Worm (Caenorhabditis elegans): ENCODE data around the gene fbxa-79.

Gene fbxa-79

DNA sequence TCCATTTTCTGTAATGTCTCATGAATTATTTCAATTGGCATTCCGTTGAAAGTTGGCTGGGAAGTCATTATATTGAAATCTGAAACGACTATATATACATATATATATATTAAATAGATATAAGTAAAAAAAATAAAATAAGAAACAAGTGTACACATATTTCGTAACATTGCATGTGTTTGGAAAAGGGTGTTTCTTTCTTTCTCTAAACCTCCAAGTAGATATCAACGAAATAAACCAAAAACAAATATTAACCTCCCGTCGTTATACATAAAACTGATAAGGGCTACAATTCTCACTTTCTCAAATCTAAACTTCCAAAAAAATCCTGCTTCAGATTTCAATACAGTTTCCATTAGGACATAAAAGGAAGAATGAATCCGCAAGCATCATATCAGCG, at the start of gene fbxa-79:
fbxa-79 (minus strand) TSS at position 86 of the 400 bp plus-strand sequence.
- TF ChIP-seq unc-62 (GFP tag; optimal IDR thresholded peaks at IDR 0.05): no peak

DNA sequence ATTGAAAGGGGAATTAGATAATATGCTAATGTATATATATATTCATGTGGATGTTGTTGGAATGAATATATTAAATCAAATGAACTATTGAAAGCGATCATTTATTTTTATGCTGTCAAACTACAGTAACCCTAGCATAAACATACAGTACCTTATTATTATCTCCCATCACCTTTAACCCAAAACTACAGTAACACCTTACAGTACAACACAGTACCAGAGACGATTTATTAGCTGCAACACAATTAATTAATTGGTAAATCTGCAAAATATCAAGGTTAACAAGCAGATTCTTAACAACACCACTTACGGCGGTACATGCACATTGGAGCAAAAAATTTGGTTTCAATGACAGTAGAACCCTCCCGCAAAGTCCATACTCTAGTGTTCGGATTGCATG, 47.2 kb upstream of the fbxa-79 start, which contains the start of gene Y82E9BL.1:
Y82E9BL.1 (minus strand) TSS at position 101 of the 400 bp plus-strand sequence.
- TF ChIP-seq unc-62 (GFP tag; optimal IDR thresholded peaks at IDR 0.05): no peak

ce11 chrIII:1354523-1354922, 46.4 kb upstream of the fbxa-79 start:
- no peak for TF ChIP-seq unc-62 (GFP tag; optimal IDR thresholded peaks at IDR 0.05)

- no peak for TF ChIP-seq unc-62 (GFP tag; optimal IDR thresholded peaks at IDR 0.05)
Observed at ce11 chrIII:1350745-1351144, 42.7 kb upstream of the fbxa-79 start, which contains the start of gene Y82E9BL.3. Gene Y82E9BL.3 (minus strand): TSS chrIII:1350845.

ce11 chrIII:1349313-1349712, 41.2 kb upstream of the fbxa-79 start, which contains the start of gene fbxa-25:
Gene fbxa-25 (minus strand): TSS chrIII:1349450.
- no peak for TF ChIP-seq unc-62 (GFP tag; optimal IDR thresholded peaks at IDR 0.05)

DNA sequence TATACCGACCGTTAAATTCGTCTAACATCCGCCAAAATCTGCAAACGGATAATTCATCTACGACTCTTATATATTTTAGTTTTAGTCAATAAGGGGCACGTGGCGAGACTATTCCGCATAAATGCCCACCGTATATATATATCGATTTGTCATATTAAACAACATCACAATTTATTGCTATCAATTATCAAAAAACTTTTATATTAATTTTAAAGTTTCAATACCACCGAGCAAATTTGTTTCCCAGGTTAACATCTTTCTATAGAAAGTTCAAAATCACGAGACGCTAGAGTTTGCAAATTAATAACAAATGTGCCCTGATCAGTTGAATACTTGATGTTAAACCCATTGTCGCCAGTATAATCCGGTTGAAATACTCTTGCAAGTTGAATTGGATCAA, 39.4 kb upstream of the fbxa-79 start, which contains the start of gene Y82E9BL.5:
Y82E9BL.5 (minus strand) TSS at position 101 of the 400 bp plus-strand sequence.
- TF ChIP-seq unc-62 (GFP tag; optimal IDR thresholded peaks at IDR 0.05): no peak

- TF ChIP-seq unc-62 (GFP tag; optimal IDR thresholded peaks at IDR 0.05): no peak
Observed at ce11 chrIII:1347003-1347402, 38.9 kb upstream of the fbxa-79 start.

DNA sequence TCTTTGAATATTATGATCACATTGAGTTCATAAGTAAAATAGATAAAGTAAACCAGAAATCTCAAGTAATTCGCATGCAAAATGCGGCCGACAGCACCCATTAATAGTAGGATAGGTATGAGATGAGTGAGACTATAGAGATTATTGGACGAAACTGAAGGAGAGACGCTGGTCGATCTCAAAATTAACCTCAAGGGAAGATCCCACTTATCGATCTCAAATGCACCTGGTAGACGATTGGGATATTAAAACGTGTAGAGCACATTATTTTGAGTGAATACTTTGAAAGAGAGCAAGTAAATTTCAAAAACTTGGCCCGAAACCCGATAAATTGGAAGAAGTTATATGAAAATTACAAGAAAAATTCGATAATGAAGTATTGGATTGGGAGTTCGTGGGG, 37.6 kb upstream of the fbxa-79 start, which contains the start of gene Y82E9BL.6:
Y82E9BL.6 (minus strand) TSS at position 101 of the 400 bp plus-strand sequence.
- TF ChIP-seq unc-62 (GFP tag; optimal IDR thresholded peaks at IDR 0.05): no peak

ce11 chrIII:1342919-1343419, 34.9 kb upstream of the fbxa-79 start, which contains the start of gene fbxa-27:
Gene fbxa-27 (plus strand): TSS chrIII:1342969.
- no peak for TF ChIP-seq unc-62 (GFP tag; optimal IDR thresholded peaks at IDR 0.05)

- TF ChIP-seq unc-62 (GFP tag; optimal IDR thresholded peaks at IDR 0.05): no peak
Observed at ce11 chrIII:1342488-1342887, 34.4 kb upstream of the fbxa-79 start, which contains the start of gene fbxa-26. Gene fbxa-26 (minus strand): TSS chrIII:1342522.

- TF ChIP-seq unc-62 (GFP tag; optimal IDR thresholded peaks at IDR 0.05): no peak
Observed at ce11 chrIII:1340240-1340639, 32.1 kb upstream of the fbxa-79 start, which contains the start of gene fbxa-5. Gene fbxa-5 (minus strand): TSS chrIII:1340340.

- no peak for TF ChIP-seq unc-62 (GFP tag; optimal IDR thresholded peaks at IDR 0.05)
Observed at ce11 chrIII:1331894-1332293, 23.8 kb upstream of the fbxa-79 start, which contains the start of gene Y82E9BL.19. Gene Y82E9BL.19 (plus strand): TSS chrIII:1332016.

DNA sequence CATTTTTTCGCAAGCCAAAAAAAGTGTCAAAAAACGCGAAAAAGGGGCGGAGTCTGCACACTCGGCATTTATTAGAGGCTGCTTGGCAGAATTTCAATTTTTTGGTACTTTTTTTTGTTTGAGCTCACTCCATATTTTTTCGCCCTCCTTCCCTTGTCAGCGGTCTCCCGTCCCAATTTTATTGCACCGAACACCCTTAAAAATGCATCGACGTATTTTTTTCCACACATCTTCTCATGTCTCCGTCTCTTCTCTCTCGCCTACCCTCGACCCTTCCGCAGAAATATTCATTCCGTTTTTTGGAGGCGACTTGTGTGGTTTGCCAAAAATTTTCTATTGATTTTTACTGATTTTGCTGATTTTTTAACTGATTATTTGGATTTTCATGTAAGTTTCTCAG, 18.4 kb upstream of the fbxa-79 start, which contains the start of gene Y82E9BL.18:
Y82E9BL.18 (plus strand) TSS at position 301 of the 400 bp plus-strand sequence.
- TF ChIP-seq unc-62 (GFP tag; optimal IDR thresholded peaks at IDR 0.05): no peak

- no peak for TF ChIP-seq unc-62 (GFP tag; optimal IDR thresholded peaks at IDR 0.05)
Observed at ce11 chrIII:1324513-1324912, 16.4 kb upstream of the fbxa-79 start, which contains the start of gene fbxa-14. Gene fbxa-14 (minus strand): TSS chrIII:1324613.

DNA sequence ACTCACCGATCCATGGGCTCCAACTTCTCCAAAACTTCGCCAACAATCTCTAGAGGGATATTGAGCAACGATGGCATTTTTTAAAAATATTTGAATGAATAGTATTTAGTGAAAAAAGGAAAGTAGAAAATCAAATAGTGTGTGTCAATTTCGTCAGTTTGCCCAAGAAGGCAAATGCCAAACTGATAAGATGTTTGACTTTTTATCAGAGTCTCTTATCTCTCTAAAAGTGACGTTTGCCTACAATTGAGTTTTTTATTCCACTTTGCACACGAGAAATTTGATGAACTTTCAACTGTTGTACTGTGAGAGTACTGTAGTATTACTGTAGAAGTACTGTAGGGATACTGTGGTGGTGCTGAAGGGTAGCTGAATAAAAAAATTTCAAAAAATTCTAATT, 15.5 kb upstream of the fbxa-79 start:
- no peak for TF ChIP-seq unc-62 (GFP tag; optimal IDR thresholded peaks at IDR 0.05)

- no peak for TF ChIP-seq unc-62 (GFP tag; optimal IDR thresholded peaks at IDR 0.05)
Observed at ce11 chrIII:1321561-1321960, 13.5 kb upstream of the fbxa-79 start, which contains the start of gene fbxa-15. Gene fbxa-15 (minus strand): TSS chrIII:1321661.

DNA sequence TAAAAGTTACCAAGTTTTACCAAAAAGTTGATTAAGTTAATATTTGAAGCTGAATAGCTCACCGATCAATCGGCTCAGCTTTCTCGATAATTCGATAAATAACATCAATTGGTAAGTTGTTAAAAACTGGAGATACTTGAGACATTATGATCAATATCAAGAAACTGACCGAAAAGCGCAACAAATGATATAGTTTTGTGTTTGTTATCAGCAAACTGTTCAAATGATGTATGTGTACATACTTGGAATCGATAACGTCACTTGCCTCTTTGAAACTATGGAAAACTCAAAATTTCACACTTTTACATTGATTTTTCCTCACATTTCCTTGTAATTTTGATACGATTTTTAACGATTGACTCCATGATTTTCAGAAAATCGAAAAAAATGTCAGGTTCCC, 6.9 kb upstream of the fbxa-79 start, which contains the start of the genes fbxa-80 and fbxa-19:
fbxa-80 (minus strand) TSS at position 173 of the 400 bp plus-strand sequence.
fbxa-19 (plus strand) TSS at position 364 of the 400 bp plus-strand sequence.
- TF ChIP-seq unc-62 (GFP tag; optimal IDR thresholded peaks at IDR 0.05): no peak

Data from whole organism, dauer.